Fruit fly (Drosophila melanogaster) whole organism, adult: ENCODE results near the gene CG6015.

Experiments used
- CG7101 ChIP-seq: fragments of 200-800 bp; sonication (Bioruptor generic); optimal IDR thresholded peaks from 2 replicates; lab custom pipeline; 2018; ENCODE audit warnings: missing biosample characterization, mild to moderate bottlenecking, missing genetic modification characterization, moderate library complexity
- toe ChIP-seq: fragments of 200-800 bp; sonication (Bioruptor generic); optimal IDR thresholded peaks from 2 replicates; lab custom pipeline; 2016; ENCODE audit warnings: missing biosample characterization, missing genetic modification characterization

DNA sequence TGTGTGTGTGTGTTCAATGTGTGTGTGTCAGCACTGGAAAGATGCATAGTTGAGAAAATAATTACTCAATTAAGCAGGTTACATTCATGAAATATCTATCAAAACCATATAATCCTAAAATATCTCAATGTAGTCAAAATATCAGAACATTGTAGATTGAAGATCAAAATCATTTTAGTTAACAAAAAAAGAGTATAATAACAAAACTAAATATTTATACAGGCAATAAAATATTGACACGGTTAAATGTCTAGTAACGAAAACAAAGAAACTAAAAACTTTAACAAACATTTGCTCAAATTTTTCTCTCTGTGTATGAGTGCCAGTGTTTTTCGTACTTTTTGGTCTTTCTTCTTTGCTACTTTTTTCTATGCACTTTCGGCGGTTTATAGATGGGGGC lies 35.2 kb downstream of the CG6015 start:
- no peak for TF ChIP-seq CG7101 (tag; lab: Kevin White, UChicago)
- TF ChIP-seq toe: no peak
